Fruit fly (Drosophila melanogaster) whole organism, embryonic: Measurements from ENCODE around the gene CG31886.

Experiments
- B-H1 ChIP-seq: fragments of 200-800 bp; sonication (Bioruptor generic); IDR thresholded peaks from 3 replicates; pipeline ENCODE4 v1.3.6; 2022; ENCODE audit warnings: missing biosample characterization, missing genetic modification characterization
- Bteb2 ChIP-seq: fragments of 200-800 bp; sonication (Bioruptor generic); optimal IDR thresholded peaks from 2 replicates; lab custom pipeline; 2016; ENCODE audit warnings: missing biosample characterization, missing genetic modification characterization
- CG12155 ChIP-seq: fragments of 200-800 bp; sonication (Bioruptor generic); optimal IDR thresholded peaks from 3 replicates; lab custom pipeline; 2016; ENCODE audit warnings: missing biosample characterization, missing genetic modification characterization
- CG17829 ChIP-seq: fragments of 200-800 bp; optimal IDR thresholded peaks from 2 replicates; lab custom pipeline; 2019; ENCODE audit warnings: missing biosample characterization, mild to moderate bottlenecking, missing genetic modification characterization, moderate library complexity
- CG18262 ChIP-seq: fragments of 200-800 bp; optimal IDR thresholded peaks from 3 replicates; lab custom pipeline; 2019; ENCODE audit warnings: missing biosample characterization, mild to moderate bottlenecking, missing genetic modification characterization, moderate library complexity
- CG18476 ChIP-seq: fragments of 200-800 bp; sonication (Bioruptor generic); optimal IDR thresholded peaks from 2 replicates; lab custom pipeline; 2016; ENCODE audit warnings: missing biosample characterization, mild to moderate bottlenecking, missing genetic modification characterization
- CG3847 ChIP-seq: fragments of 200-800 bp; sonication (Bioruptor generic); IDR thresholded peaks from 2 replicates; pipeline ENCODE4 v1.3.6; 2022; ENCODE audit warnings: missing biosample characterization, missing genetic modification characterization
- CG4404 ChIP-seq: fragments of 200-800 bp; sonication (Bioruptor generic); IDR thresholded peaks from 2 replicates; pipeline ENCODE4 v1.3.6; 2022; ENCODE audit warnings: missing biosample characterization, missing genetic modification characterization
- CG6765 ChIP-seq: fragments of 200-800 bp; sonication (Bioruptor generic); optimal IDR thresholded peaks from 3 replicates; lab custom pipeline; 2017; ENCODE audit warnings: missing biosample characterization, mild to moderate bottlenecking, missing genetic modification characterization
- CG6854 ChIP-seq: fragments of 200-800 bp; sonication (Bioruptor generic); optimal IDR thresholded peaks from 3 replicates; lab custom pipeline; 2017; ENCODE audit warnings: missing biosample characterization, mild to moderate bottlenecking, missing genetic modification characterization
- CG9215 ChIP-seq: fragments of 200-800 bp; sonication (Bioruptor generic); IDR thresholded peaks from 2 replicates; pipeline ENCODE4 v1.3.6; 2022; ENCODE audit warnings: missing biosample characterization, missing genetic modification characterization
- CG9817 ChIP-seq: fragments of 200-800 bp; sonication (Bioruptor generic); optimal IDR thresholded peaks from 2 replicates; lab custom pipeline; 2018; ENCODE audit warnings: missing biosample characterization, mild to moderate bottlenecking, missing genetic modification characterization, moderate library complexity
- Camta ChIP-seq: fragments of 200-800 bp; sonication (Bioruptor generic); optimal IDR thresholded peaks from 2 replicates; lab custom pipeline; 2016; ENCODE audit warnings: missing biosample characterization, missing genetic modification characterization
- CoRest ChIP-seq: fragments of 200-800 bp; sonication (Bioruptor generic); optimal IDR thresholded peaks from 3 replicates; lab custom pipeline; 2018; ENCODE audit warnings: missing biosample characterization, mild to moderate bottlenecking, missing genetic modification characterization, moderate library complexity
- Deaf1 ChIP-seq: fragments of 200-800 bp; optimal IDR thresholded peaks from 3 replicates; lab custom pipeline; 2019; ENCODE audit warnings: missing biosample characterization, mild to moderate bottlenecking, missing genetic modification characterization, moderate library complexity
- Dek ChIP-seq: fragments of 200-800 bp; sonication (Bioruptor generic); optimal IDR thresholded peaks from 3 replicates; lab custom pipeline; 2019; ENCODE audit warnings: missing biosample characterization, mild to moderate bottlenecking, missing genetic modification characterization, moderate library complexity
- H15 ChIP-seq: fragments of 200-800 bp; sonication (Bioruptor generic); IDR thresholded peaks from 3 replicates; pipeline ENCODE4 v1.3.6; 2022; ENCODE audit warnings: missing biosample characterization, missing genetic modification characterization
- Hsf ChIP-seq: fragments of 200-800 bp; sonication (Bioruptor generic); optimal IDR thresholded peaks from 3 replicates; lab custom pipeline; 2016; ENCODE audit warnings: missing biosample characterization, missing genetic modification characterization
- MTF-1 ChIP-seq: fragments of 200-800 bp; sonication (Bioruptor generic); optimal IDR thresholded peaks from 2 replicates; lab custom pipeline; 2018; ENCODE audit warnings: missing biosample characterization, mild to moderate bottlenecking, missing genetic modification characterization, borderline replicate concordance
- Med ChIP-seq: fragments of 200-800 bp; sonication (Bioruptor generic); peaks from one replicate; lab custom pipeline; 2016; ENCODE audit warnings: missing biosample characterization, missing genetic modification characterization, mild to moderate bottlenecking, inconsistent platforms, moderate library complexity
- Nf-YC ChIP-seq: fragments of 200-800 bp; optimal IDR thresholded peaks from 3 replicates; lab custom pipeline; 2019; ENCODE audit warnings: missing biosample characterization, mild to moderate bottlenecking, missing genetic modification characterization, moderate library complexity
- Oli ChIP-seq: fragments of 200-800 bp; sonication (Bioruptor generic); optimal IDR thresholded peaks from 2 replicates; lab custom pipeline; 2018; ENCODE audit warnings: missing biosample characterization, mild to moderate bottlenecking, missing genetic modification characterization, moderate library complexity
- Sry-β ChIP-seq: fragments of 200-800 bp; sonication (Bioruptor generic); optimal IDR thresholded peaks from 2 replicates; lab custom pipeline; 2018; ENCODE audit warnings: missing biosample characterization, mild to moderate bottlenecking, missing genetic modification characterization, moderate library complexity
- Trl ChIP-seq, 3 experiments: fragments of >200 bp in 2 of 3; fragments of 200-800 bp in 1 of 3; sonication (Bioruptor generic) in 1 of 3; optimal IDR thresholded peaks; 2 replicates in 1 of 3; 3 replicates in 2 of 3; lab custom pipeline; 2016 to 2017; ENCODE audit warnings: missing biosample characterization in 1 of 3, missing genetic modification characterization in 1 of 3
- Vsx1 ChIP-seq: fragments of 200-800 bp; sonication (Bioruptor generic); optimal IDR thresholded peaks from 2 replicates; lab custom pipeline; 2017; ENCODE audit warnings: missing biosample characterization, mild to moderate bottlenecking, missing genetic modification characterization, missing genetic modification reagents
- abd-A ChIP-seq: fragments of 200-800 bp; sonication (Bioruptor generic); optimal IDR thresholded peaks from 3 replicates; lab custom pipeline; 2019; ENCODE audit warnings: missing biosample characterization, mild to moderate bottlenecking, missing genetic modification characterization, moderate library complexity
- al ChIP-seq: fragments of 200-800 bp; sonication (Bioruptor generic); IDR thresholded peaks from 2 replicates; pipeline ENCODE4 v1.3.6; 2022; ENCODE audit warnings: missing biosample characterization, missing genetic modification characterization
- bab2 ChIP-seq: fragments of 200-800 bp; sonication (Bioruptor generic); optimal IDR thresholded peaks from 2 replicates; lab custom pipeline; 2016; ENCODE audit warnings: missing biosample characterization, missing genetic modification characterization
- bigmax ChIP-seq: fragments of 200-800 bp; sonication (Bioruptor generic); optimal IDR thresholded peaks from 2 replicates; lab custom pipeline; 2018; ENCODE audit warnings: missing biosample characterization, mild to moderate bottlenecking, missing genetic modification characterization
- croc ChIP-seq: fragments of 200-800 bp; sonication (Bioruptor generic); conservative IDR thresholded peaks from 3 replicates; pipeline ENCODE4 v1.3.6; 2022; ENCODE audit warnings: missing biosample characterization, missing genetic modification characterization
- fd102C ChIP-seq: fragments of 200-800 bp; sonication (Bioruptor generic); optimal IDR thresholded peaks from 2 replicates; lab custom pipeline; 2018; ENCODE audit warnings: missing biosample characterization, mild to moderate bottlenecking, missing genetic modification characterization, moderate library complexity
- ftz-f1 ChIP-seq: fragments of 200-800 bp; sonication (Bioruptor generic); optimal IDR thresholded peaks from 2 replicates; lab custom pipeline; 2016; ENCODE audit warnings: missing biosample characterization, missing genetic modification characterization
- fu2 ChIP-seq: fragments of 200-800 bp; sonication (Bioruptor generic); optimal IDR thresholded peaks from 2 replicates; lab custom pipeline; 2016; ENCODE audit warnings: missing biosample characterization, missing genetic modification characterization
- gem ChIP-seq: fragments of 200-800 bp; sonication (Bioruptor generic); optimal IDR thresholded peaks from 2 replicates; lab custom pipeline; 2019; ENCODE audit warnings: missing biosample characterization, mild to moderate bottlenecking, missing genetic modification characterization, moderate library complexity
- grau ChIP-seq: fragments of 200-800 bp; optimal IDR thresholded peaks from 3 replicates; lab custom pipeline; 2019; ENCODE audit warnings: missing biosample characterization, mild to moderate bottlenecking, missing genetic modification characterization, moderate library complexity
- gsb ChIP-seq: fragments of 200-800 bp; sonication (Bioruptor generic); IDR thresholded peaks from 2 replicates; pipeline ENCODE4 v1.3.6; 2022; ENCODE audit warnings: missing biosample characterization, missing genetic modification characterization
- h ChIP-seq: fragments of >200 bp; optimal IDR thresholded peaks from 2 replicates; lab custom pipeline; 2017
- ind ChIP-seq: fragments of 200-800 bp; sonication (Bioruptor generic); optimal IDR thresholded peaks from 3 replicates; lab custom pipeline; 2016; ENCODE audit warnings: missing biosample characterization, missing genetic modification characterization
- kah ChIP-seq: fragments of 200-800 bp; sonication (Bioruptor generic); optimal IDR thresholded peaks from 2 replicates; lab custom pipeline; 2018; ENCODE audit warnings: missing biosample characterization, mild to moderate bottlenecking, missing genetic modification characterization
- lov ChIP-seq, 2 experiments: fragments of 200-800 bp in 1 of 2; fragments of >200 bp in 1 of 2; sonication (Bioruptor generic) in 1 of 2; IDR thresholded peaks in 1 of 2; optimal IDR thresholded peaks in 1 of 2; 2 replicates in 1 of 2; 3 replicates in 1 of 2; pipeline versions ENCODE4 v1.3.6 to Lab custom; 2017 to 2022; ENCODE audit warnings: missing biosample characterization in 1 of 2, missing genetic modification characterization in 1 of 2
- mam ChIP-seq: fragments of 200-800 bp; sonication (Bioruptor generic); optimal IDR thresholded peaks from 3 replicates; lab custom pipeline; 2016; ENCODE audit warnings: missing biosample characterization, missing genetic modification characterization
- p53 ChIP-seq: fragments of 200-800 bp; sonication (Bioruptor generic); optimal IDR thresholded peaks from 2 replicates; lab custom pipeline; 2016; ENCODE audit warnings: missing biosample characterization, missing genetic modification characterization
- pb ChIP-seq: fragments of 200-800 bp; sonication (Bioruptor generic); optimal IDR thresholded peaks from 3 replicates; lab custom pipeline; 2016; ENCODE audit warnings: missing biosample characterization, missing genetic modification characterization
- pfk ChIP-seq: fragments of 200-800 bp; sonication (Bioruptor generic); optimal IDR thresholded peaks from 2 replicates; lab custom pipeline; 2018; ENCODE audit warnings: missing biosample characterization, mild to moderate bottlenecking, missing genetic modification characterization, moderate library complexity
- pum ChIP-seq: fragments of 200-800 bp; sonication (Bioruptor generic); optimal IDR thresholded peaks from 2 replicates; lab custom pipeline; 2016; ENCODE audit warnings: missing biosample characterization, missing genetic modification characterization
- pzg ChIP-seq: fragments of 200-800 bp; sonication (Bioruptor generic); optimal IDR thresholded peaks from 3 replicates; lab custom pipeline; 2018; ENCODE audit warnings: missing biosample characterization, mild to moderate bottlenecking, missing genetic modification characterization, moderate library complexity
- stc ChIP-seq: fragments of 200-800 bp; sonication (Bioruptor generic); IDR thresholded peaks from 2 replicates; pipeline ENCODE4 v1.3.6; 2022; ENCODE audit warnings: missing biosample characterization, missing genetic modification characterization
- tgo ChIP-seq: fragments of 200-800 bp; sonication (Bioruptor generic); IDR thresholded peaks from 3 replicates; pipeline ENCODE4 v1.3.6; 2022; ENCODE audit warnings: missing biosample characterization, missing genetic modification characterization
- wdn ChIP-seq: fragments of 200-800 bp; sonication (Bioruptor generic); IDR thresholded peaks from 2 replicates; pipeline ENCODE4 v1.3.6; 2022; ENCODE audit warnings: missing biosample characterization, missing genetic modification characterization
- yki ChIP-seq: fragments of >200 bp; optimal IDR thresholded peaks from 3 replicates; lab custom pipeline; 2018

CG31886 gene

DNA sequence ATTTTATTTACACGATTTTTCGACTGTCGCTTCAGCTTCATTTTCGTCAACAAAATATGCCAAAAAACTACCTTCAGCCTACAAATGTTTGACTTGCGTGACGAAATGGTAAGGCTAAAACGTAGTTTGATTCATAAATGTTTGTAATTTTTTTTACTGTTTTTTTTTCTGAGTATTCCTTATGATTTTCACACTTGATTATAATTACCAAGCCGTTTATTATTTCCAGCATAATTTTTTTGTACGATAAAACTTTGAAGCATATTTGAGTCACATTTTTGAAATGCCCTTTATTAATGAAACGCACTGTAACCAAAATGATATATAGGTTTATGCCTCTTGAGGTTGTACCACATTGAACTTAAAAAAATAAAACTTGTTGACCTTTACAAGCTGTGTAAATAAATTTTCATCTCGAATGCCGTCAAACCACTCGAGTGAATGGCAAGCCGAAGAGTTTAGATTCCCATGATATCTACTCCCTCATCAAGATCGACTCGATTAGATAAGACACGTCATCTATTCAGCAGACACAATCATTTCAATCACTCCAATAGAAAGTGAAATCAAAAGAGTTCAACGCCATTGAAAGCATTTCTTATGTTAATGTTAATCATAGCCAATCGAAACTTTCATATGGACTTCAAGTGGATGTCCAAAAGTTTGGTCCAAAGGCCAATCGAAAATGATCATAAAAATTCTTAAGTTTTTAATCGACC lies 23.9 kb upstream of the CG31886 start (continued):
- TF ChIP-seq CG3847 (GFP tag; lab: Robert Waterston, UW) = peak; percentile 51; the same call in 1 of the 2 replicates
- peak; percentile 75 for TF ChIP-seq gem (tag; lab: Kevin White, UChicago)
- TF ChIP-seq abd-A (tag; lab: Kevin White, UChicago) = peak; percentile 3
- TF ChIP-seq fu2 = no peak
- peak; percentile 2 for TF ChIP-seq CG18262 (tag; lab: Kevin White, UChicago)
- TF ChIP-seq CG9817 = peak; percentile 46
- TF ChIP-seq Sry-β (GFP tag; lab: Kevin White, UChicago) = no peak
- no peak; the same call in 2 of the 3 replicates for TF ChIP-seq H15 (GFP tag; lab: Robert Waterston, UW)
- peak; percentile 66 for TF ChIP-seq stc (GFP tag; lab: Robert Waterston, UW)
- TF ChIP-seq ftz-f1 (GFP tag; lab: Kevin White, UChicago) = no peak
- TF ChIP-seq gsb = no peak; the same call in 1 of the 2 replicates
- TF ChIP-seq Oli (tag; lab: Kevin White, UChicago) = peak; percentile 62
- TF ChIP-seq CG6765 (GFP tag; lab: Kevin White, UChicago) = no peak
- no peak for TF ChIP-seq pfk (GFP tag; lab: Kevin White, UChicago)
- TF ChIP-seq Trl (optimal IDR thresholded peaks at IDR 0.05; lab: Kevin White, UChicago) = no peak
- peak; percentile 44 for TF ChIP-seq Trl (GFP tag; optimal IDR thresholded peaks at IDR 0.05; lab: Kevin White, UChicago)
- TF ChIP-seq wdn = no peak
- TF ChIP-seq CG18476 = no peak
- TF ChIP-seq Camta (GFP tag; lab: Kevin White, UChicago) = no peak
- peak; percentile 30 for TF ChIP-seq CG6854
- no peak for TF ChIP-seq yki (lab: Kevin White, UChicago)
- no peak for TF ChIP-seq pzg
- peak; percentile 27 for TF ChIP-seq pb (GFP tag; lab: Kevin White, UChicago)
- TF ChIP-seq croc = no peak
- TF ChIP-seq pum (GFP tag; lab: Kevin White, UChicago) = no peak
- TF ChIP-seq Deaf1 (tag; lab: Kevin White, UChicago) = no peak
- TF ChIP-seq Vsx1 (GFP tag; lab: Kevin White, UChicago) = peak; percentile 15
- peak; percentile 11 for TF ChIP-seq Nf-YC (tag; lab: Kevin White, UChicago)
- TF ChIP-seq Bteb2 (GFP tag; lab: Kevin White, UChicago) = peak; percentile 34
- TF ChIP-seq p53 (GFP tag; lab: Kevin White, UChicago) = no peak
- no peak for TF ChIP-seq CG9215
- no peak for TF ChIP-seq lov (optimal IDR thresholded peaks at IDR 0.05; lab: Kevin White, UChicago)
- TF ChIP-seq lov (GFP tag; IDR thresholded peaks at IDR 0.05; lab: Robert Waterston, UW) = no peak
- TF ChIP-seq al (GFP tag; lab: Robert Waterston, UW) = no peak
- no peak for TF ChIP-seq MTF-1 (GFP tag; lab: Kevin White, UChicago)
- peak; percentile 65 for TF ChIP-seq CoRest (tag; lab: Kevin White, UChicago)
- no peak for TF ChIP-seq h (lab: Kevin White, UChicago)
- no peak for TF ChIP-seq kah (GFP tag; lab: Kevin White, UChicago)
- TF ChIP-seq CG4404 = no peak
- peak; percentile 89 for TF ChIP-seq Med
- peak; percentile 42; the same call in 1 of the 3 replicates for TF ChIP-seq tgo (GFP tag; lab: Robert Waterston, UW)
- peak; percentile 53 for TF ChIP-seq bab2 (GFP tag; lab: Kevin White, UChicago)
- peak; percentile 48 for TF ChIP-seq grau
- TF ChIP-seq Hsf (GFP tag; lab: Kevin White, UChicago) = peak; percentile 38
- TF ChIP-seq bigmax (GFP tag; lab: Kevin White, UChicago) = no peak
- TF ChIP-seq fd102C (GFP tag; lab: Kevin White, UChicago) = no peak
- 0 out of 3 replicates have a peak, but pooled peaks have one; percentile 24 for TF ChIP-seq B-H1 (GFP tag; lab: Robert Waterston, UW)
- peak; percentile 42 for TF ChIP-seq mam (GFP tag; lab: Kevin White, UChicago)
- TF ChIP-seq ind (GFP tag; lab: Kevin White, UChicago) = peak; percentile 42
- no peak for TF ChIP-seq CG17829 (tag; lab: Kevin White, UChicago)
- peak; percentile 58 for TF ChIP-seq Dek (tag; lab: Kevin White, UChicago)
- TF ChIP-seq CG12155 (GFP tag; lab: Kevin White, UChicago) = peak; percentile 29
